Fruit fly (Drosophila melanogaster) whole organism, embryonic: Measurements from ENCODE around the gene sxe2.

Source experiments
- CG10431 ChIP-seq: fragments of 200-800 bp; sonication (Bioruptor generic); optimal IDR thresholded peaks from 3 replicates; lab custom pipeline; 2018; ENCODE audit warnings: missing biosample characterization, mild to moderate bottlenecking, missing genetic modification characterization
- CG10979 ChIP-seq: fragments of 200-800 bp; sonication (Bioruptor generic); optimal IDR thresholded peaks from 2 replicates; lab custom pipeline; 2018; ENCODE audit warnings: missing biosample characterization, mild to moderate bottlenecking, missing genetic modification characterization, moderate library complexity
- CG12659 ChIP-seq: fragments of 200-800 bp; sonication (Bioruptor generic); optimal IDR thresholded peaks from 3 replicates; lab custom pipeline; 2017; ENCODE audit warnings: mild to moderate bottlenecking, missing biosample characterization, missing genetic modification reagents, missing genetic modification characterization
- CG12942 ChIP-seq: fragments of 200-800 bp; sonication (Bioruptor generic); optimal IDR thresholded peaks from 3 replicates; lab custom pipeline; 2016; ENCODE audit warnings: missing biosample characterization, missing genetic modification characterization
- CG14014 ChIP-seq: fragments of 200-800 bp; sonication (Bioruptor generic); IDR thresholded peaks from 2 replicates; pipeline ENCODE4 v1.3.6; 2022; ENCODE audit warnings: missing biosample characterization, missing genetic modification characterization
- CG14965 ChIP-seq: fragments of 200-800 bp; sonication (Bioruptor generic); optimal IDR thresholded peaks from 2 replicates; lab custom pipeline; 2016; ENCODE audit warnings: missing biosample characterization, missing genetic modification characterization, borderline replicate concordance
- CG15011 ChIP-seq: fragments of 200-800 bp; sonication (Bioruptor generic); optimal IDR thresholded peaks from 3 replicates; lab custom pipeline; 2018; ENCODE audit warnings: missing biosample characterization, mild to moderate bottlenecking, missing genetic modification characterization
- CG15073 ChIP-seq: fragments of 200-800 bp; sonication (Bioruptor generic); optimal IDR thresholded peaks from 2 replicates; lab custom pipeline; 2016; ENCODE audit warnings: missing biosample characterization, missing genetic modification characterization
- CG1529 ChIP-seq: fragments of 200-800 bp; sonication (Bioruptor generic); optimal IDR thresholded peaks from 3 replicates; lab custom pipeline; 2018; ENCODE audit warnings: missing biosample characterization, missing genetic modification characterization
- CG16813 ChIP-seq: fragments of 200-800 bp; sonication (Bioruptor generic); IDR thresholded peaks from 3 replicates; pipeline ENCODE4 v1.3.6; 2022; ENCODE audit warnings: missing biosample characterization, missing genetic modification characterization; ENCODE audit not compliant: partially characterized antibody
- CG17328 ChIP-seq: fragments of 200-800 bp; sonication (Bioruptor generic); IDR thresholded peaks from 2 replicates; pipeline ENCODE4 v1.3.6; 2022; ENCODE audit warnings: missing biosample characterization, missing genetic modification characterization
- CG18476 ChIP-seq: fragments of 200-800 bp; sonication (Bioruptor generic); optimal IDR thresholded peaks from 2 replicates; lab custom pipeline; 2016; ENCODE audit warnings: missing biosample characterization, mild to moderate bottlenecking, missing genetic modification characterization
- CG30020 ChIP-seq: fragments of 200-800 bp; optimal IDR thresholded peaks from 2 replicates; lab custom pipeline; 2019; ENCODE audit warnings: missing biosample characterization, mild to moderate bottlenecking, missing genetic modification characterization, moderate library complexity
- CG3065 ChIP-seq: fragments of 200-800 bp; sonication (Bioruptor generic); optimal IDR thresholded peaks from 2 replicates; lab custom pipeline; 2016; ENCODE audit warnings: missing biosample characterization, missing genetic modification characterization
- CG3281 ChIP-seq: fragments of 200-800 bp; sonication (Bioruptor generic); optimal IDR thresholded peaks from 3 replicates; lab custom pipeline; 2017; ENCODE audit warnings: missing biosample characterization, mild to moderate bottlenecking, missing genetic modification characterization
- CG3995 ChIP-seq: fragments of 200-800 bp; sonication (Bioruptor generic); optimal IDR thresholded peaks from 3 replicates; lab custom pipeline; 2016; ENCODE audit warnings: missing biosample characterization, missing genetic modification characterization
- CG4730 ChIP-seq: fragments of 200-800 bp; sonication (Bioruptor generic); IDR thresholded peaks from 2 replicates; pipeline ENCODE4 v1.3.6; 2022; ENCODE audit warnings: missing biosample characterization, missing genetic modification characterization
- CG5953 ChIP-seq: fragments of 200-800 bp; sonication (Bioruptor generic); IDR thresholded peaks from 2 replicates; pipeline ENCODE4 v1.3.6; 2022; ENCODE audit warnings: missing biosample characterization, missing genetic modification characterization
- CG6654 ChIP-seq: fragments of 200-800 bp; sonication (Bioruptor generic); optimal IDR thresholded peaks from 2 replicates; lab custom pipeline; 2017; ENCODE audit warnings: missing biosample characterization, mild to moderate bottlenecking, missing genetic modification characterization
- CG6683 ChIP-seq: fragments of 200-800 bp; sonication (Bioruptor generic); optimal IDR thresholded peaks from 2 replicates; lab custom pipeline; 2017; ENCODE audit warnings: missing biosample characterization, mild to moderate bottlenecking, missing genetic modification characterization, missing genetic modification reagents
- CG7745 ChIP-seq: fragments of 200-800 bp; sonication (Bioruptor generic); optimal IDR thresholded peaks from 2 replicates; lab custom pipeline; 2018; ENCODE audit warnings: missing biosample characterization, mild to moderate bottlenecking, missing genetic modification characterization, moderate library complexity
- Fer1 ChIP-seq: fragments of 200-800 bp; sonication (Bioruptor generic); optimal IDR thresholded peaks from 2 replicates; lab custom pipeline; 2017; ENCODE audit warnings: missing biosample characterization, mild to moderate bottlenecking, missing genetic modification characterization
- HmgD ChIP-seq: fragments of 200-800 bp; sonication (Bioruptor generic); optimal IDR thresholded peaks from 3 replicates; lab custom pipeline; 2016; ENCODE audit warnings: missing biosample characterization, missing genetic modification characterization
- Hr3 ChIP-seq: fragments of 200-800 bp; sonication (Bioruptor generic); optimal IDR thresholded peaks from 3 replicates; lab custom pipeline; 2016; ENCODE audit warnings: missing biosample characterization, missing genetic modification characterization
- Kr ChIP-seq: fragments of 200-800 bp; sonication (Bioruptor generic); optimal IDR thresholded peaks from 2 replicates; lab custom pipeline; 2017; ENCODE audit warnings: missing biosample characterization, mild to moderate bottlenecking, missing genetic modification characterization
- Neu2 ChIP-seq: fragments of 200-800 bp; sonication (Bioruptor generic); optimal IDR thresholded peaks from 3 replicates; lab custom pipeline; 2016; ENCODE audit warnings: missing biosample characterization, missing genetic modification characterization, borderline replicate concordance
- Opbp ChIP-seq: fragments of 200-800 bp; sonication (Bioruptor generic); IDR thresholded peaks from 3 replicates; pipeline ENCODE4 v1.3.6; 2022; ENCODE audit warnings: missing biosample characterization, missing genetic modification characterization; ENCODE audit not compliant: partially characterized antibody
- Optix ChIP-seq: fragments of 200-800 bp; sonication (Bioruptor generic); IDR thresholded peaks from 3 replicates; pipeline ENCODE4 v1.3.6; 2022; ENCODE audit warnings: missing biosample characterization, missing genetic modification characterization
- chm ChIP-seq: fragments of 200-800 bp; sonication (Bioruptor generic); IDR thresholded peaks from 2 replicates; pipeline ENCODE4 v1.3.6; 2022; ENCODE audit warnings: missing biosample characterization, missing genetic modification characterization
- crp ChIP-seq, 2 experiments: fragments of 200-800 bp; sonication (Bioruptor generic); optimal IDR thresholded peaks; 2 replicates in 1 of 2; 3 replicates in 1 of 2; lab custom pipeline; 2017; ENCODE audit warnings: missing biosample characterization in 2 of 2, missing genetic modification characterization in 2 of 2, mild to moderate bottlenecking in 1 of 2, moderate library complexity in 1 of 2
- dimm ChIP-seq: fragments of 200-800 bp; sonication (Bioruptor generic); IDR thresholded peaks from 2 replicates; pipeline ENCODE4 v1.3.6; 2022; ENCODE audit warnings: missing biosample characterization, missing genetic modification characterization
- insv ChIP-seq, 2 experiments: fragments of 200-800 bp; sonication (Bioruptor generic); optimal IDR thresholded peaks; 3 replicates each; lab custom pipeline; 2016 to 2018; ENCODE audit warnings: missing biosample characterization in 2 of 2, missing genetic modification characterization in 2 of 2
- inv ChIP-seq: fragments of 200-800 bp; sonication (Bioruptor generic); IDR thresholded peaks from 2 replicates; pipeline ENCODE4 v1.3.6; 2022; ENCODE audit warnings: missing biosample characterization, missing genetic modification characterization; ENCODE audit not compliant: partially characterized antibody
- jing ChIP-seq: fragments of 200-800 bp; sonication (Bioruptor generic); optimal IDR thresholded peaks from 2 replicates; lab custom pipeline; 2018; ENCODE audit warnings: missing biosample characterization, mild to moderate bottlenecking, missing genetic modification characterization
- kay ChIP-seq: fragments of 200-800 bp; sonication (Bioruptor generic); optimal IDR thresholded peaks from 2 replicates; lab custom pipeline; 2016; ENCODE audit warnings: missing biosample characterization, missing genetic modification characterization
- klu ChIP-seq: fragments of 200-800 bp; sonication (Bioruptor generic); IDR thresholded peaks from 2 replicates; pipeline ENCODE4 v1.3.6; 2022; ENCODE audit warnings: missing biosample characterization, missing genetic modification characterization
- lab ChIP-seq: fragments of 200-800 bp; sonication (Bioruptor generic); optimal IDR thresholded peaks from 3 replicates; lab custom pipeline; 2017; ENCODE audit warnings: missing biosample characterization, missing genetic modification characterization, mild to moderate bottlenecking, moderate library complexity, missing genetic modification reagents
- lola ChIP-seq, 3 experiments: fragments of >200 bp in 2 of 3; fragments of 200-800 bp in 1 of 3; sonication (Bioruptor generic) in 1 of 3; optimal IDR thresholded peaks; 2 replicates each; lab custom pipeline; 2017 to 2019; ENCODE audit warnings: missing biosample characterization in 3 of 3, missing genetic modification characterization in 3 of 3, mild to moderate bottlenecking in 1 of 3, moderate library complexity in 1 of 3
- lov ChIP-seq, 2 experiments: fragments of 200-800 bp in 1 of 2; fragments of >200 bp in 1 of 2; sonication (Bioruptor generic) in 1 of 2; IDR thresholded peaks in 1 of 2; optimal IDR thresholded peaks in 1 of 2; 2 replicates in 1 of 2; 3 replicates in 1 of 2; pipeline versions ENCODE4 v1.3.6 to Lab custom; 2017 to 2022; ENCODE audit warnings: missing biosample characterization in 1 of 2, missing genetic modification characterization in 1 of 2
- nerfin-2 ChIP-seq: fragments of 200-800 bp; sonication (Bioruptor generic); IDR thresholded peaks from 2 replicates; pipeline ENCODE4 v1.3.6; 2022; ENCODE audit warnings: missing biosample characterization, missing genetic modification characterization; ENCODE audit not compliant: partially characterized antibody
- pum ChIP-seq: fragments of 200-800 bp; sonication (Bioruptor generic); optimal IDR thresholded peaks from 2 replicates; lab custom pipeline; 2016; ENCODE audit warnings: missing biosample characterization, missing genetic modification characterization
- ranshi ChIP-seq: fragments of 200-800 bp; sonication (Bioruptor generic); IDR thresholded peaks from 2 replicates; pipeline ENCODE4 v1.3.6; 2022; ENCODE audit warnings: missing biosample characterization, missing genetic modification characterization
- repo ChIP-seq: fragments of 200-800 bp; sonication (Bioruptor generic); optimal IDR thresholded peaks from 2 replicates; lab custom pipeline; 2016; ENCODE audit warnings: missing biosample characterization, missing genetic modification characterization
- stc ChIP-seq: fragments of 200-800 bp; sonication (Bioruptor generic); IDR thresholded peaks from 2 replicates; pipeline ENCODE4 v1.3.6; 2022; ENCODE audit warnings: missing biosample characterization, missing genetic modification characterization
- tgo ChIP-seq: fragments of 200-800 bp; sonication (Bioruptor generic); IDR thresholded peaks from 3 replicates; pipeline ENCODE4 v1.3.6; 2022; ENCODE audit warnings: missing biosample characterization, missing genetic modification characterization
- tna ChIP-seq: fragments of 200-800 bp; sonication (Bioruptor generic); IDR thresholded peaks from 2 replicates; pipeline ENCODE4 v1.3.6; 2022; ENCODE audit warnings: missing biosample characterization, missing genetic modification characterization; ENCODE audit not compliant: partially characterized antibody
- vnd ChIP-seq: fragments of 200-800 bp; sonication (Bioruptor generic); IDR thresholded peaks from 3 replicates; pipeline ENCODE4 v1.3.6; 2022; ENCODE audit warnings: missing biosample characterization, missing genetic modification characterization; ENCODE audit not compliant: partially characterized antibody

Gene sxe2

dm6 chr3R:16098333-16099267 lies 14.9 kb downstream of the sxe2 start, which contains the start of the genes Mhcl and Akt (continued):
- TF ChIP-seq kay (GFP tag; lab: Kevin White, UChicago): no peak
- no peak for TF ChIP-seq lov (optimal IDR thresholded peaks at IDR 0.05; lab: Kevin White, UChicago)
- TF ChIP-seq lov (GFP tag; IDR thresholded peaks at IDR 0.05; lab: Robert Waterston, UW): no peak
- TF ChIP-seq CG6683 (GFP tag; lab: Kevin White, UChicago): no peak
- TF ChIP-seq repo (GFP tag; lab: Kevin White, UChicago): no peak
- TF ChIP-seq jing (GFP tag; lab: Kevin White, UChicago): no peak
- TF ChIP-seq insv (GFP tag; optimal IDR thresholded peaks at IDR 0.05; lab: Kevin White, UChicago): peak in 1 of 2 experiments; percentile 55
- TF ChIP-seq crp (GFP tag; optimal IDR thresholded peaks at IDR 0.05; lab: Kevin White, UChicago): no peak
- TF ChIP-seq pum (GFP tag; lab: Kevin White, UChicago): no peak
- TF ChIP-seq inv (GFP tag; lab: Robert Waterston, UW): peak; percentile 63; the same call in 1 of the 2 replicates
- TF ChIP-seq nerfin-2 (GFP tag; lab: Robert Waterston, UW): 0 out of 2 replicates have a peak, but pooled peaks have one; percentile 9
- TF ChIP-seq CG17328 (GFP tag; lab: Robert Waterston, UW): no peak
- TF ChIP-seq vnd (GFP tag; lab: Robert Waterston, UW): peak; percentile 62; the same call in 2 of the 3 replicates
- no peak for TF ChIP-seq ranshi (GFP tag; lab: Robert Waterston, UW)
- TF ChIP-seq CG4730: no peak
- TF ChIP-seq chm: no peak
- TF ChIP-seq stc (GFP tag; lab: Robert Waterston, UW): no peak
- TF ChIP-seq CG15073 (GFP tag; lab: Kevin White, UChicago): no peak
- no peak for TF ChIP-seq CG14014 (GFP tag; lab: Robert Waterston, UW)
- no peak for TF ChIP-seq Kr
- TF ChIP-seq Opbp (GFP tag; lab: Robert Waterston, UW): peak; percentile 58; the same call in 2 of the 3 replicates
- TF ChIP-seq tna: peak; percentile 38; the same call in 1 of the 2 replicates
- no peak for TF ChIP-seq CG1529
- no peak for TF ChIP-seq tgo
- no peak for TF ChIP-seq CG18476 (GFP tag; lab: Kevin White, UChicago)
- TF ChIP-seq CG5953 (GFP tag; lab: Robert Waterston, UW): no peak
- no peak for TF ChIP-seq CG6654 (GFP tag; lab: Kevin White, UChicago)
- no peak for TF ChIP-seq CG3995
- TF ChIP-seq klu: no peak
- peak; percentile 6 for TF ChIP-seq CG12942
- TF ChIP-seq CG7745 (tag; lab: Kevin White, UChicago): no peak
- TF ChIP-seq Neu2 (GFP tag; lab: Kevin White, UChicago): no peak
- TF ChIP-seq Fer1 (GFP tag; lab: Kevin White, UChicago): no peak
- peak; percentile 1 for TF ChIP-seq CG3281 (GFP tag; lab: Kevin White, UChicago)
- peak; percentile 30 for TF ChIP-seq CG30020 (tag; lab: Kevin White, UChicago)
- TF ChIP-seq CG10979: no peak
- no peak for TF ChIP-seq CG3065 (GFP tag; lab: Kevin White, UChicago)
- peak; percentile 67 for TF ChIP-seq CG16813 (GFP tag; lab: Robert Waterston, UW)
- no peak for TF ChIP-seq lola (GFP tag; optimal IDR thresholded peaks at IDR 0.05; lab: Kevin White, UChicago)
- TF ChIP-seq lab (GFP tag; lab: Kevin White, UChicago): no peak
- no peak for TF ChIP-seq HmgD (GFP tag; lab: Kevin White, UChicago)
- peak; percentile 4 for TF ChIP-seq Hr3
- no peak for TF ChIP-seq Optix
- no peak for TF ChIP-seq CG14965 (GFP tag; lab: Kevin White, UChicago)
- no peak for TF ChIP-seq dimm (GFP tag; lab: Robert Waterston, UW)
- TF ChIP-seq CG15011 (GFP tag; lab: Kevin White, UChicago): no peak
- TF ChIP-seq CG10431: no peak
- TF ChIP-seq CG12659 (GFP tag; lab: Kevin White, UChicago): peak; percentile 21
